Fruit fly (Drosophila melanogaster): Measurements from ENCODE around the gene TfIIA-S-2.

- TF ChIP-seq Gsc (GFP tag; IDR thresholded peaks at IDR 0.05) (no peak), Med (GFP tag) (no peak), Hr78 (GFP tag; optimal IDR thresholded peaks at IDR 0.05) (no peak), Optix (GFP tag; IDR thresholded peaks at IDR 0.05) (no peak), CG6791 (GFP tag; IDR thresholded peaks at IDR 0.05; ENCODE audit: partially characterized antibody) (no peak), CG12391 (tag; optimal IDR thresholded peaks at IDR 0.05) (no peak), Xbp1 (GFP tag; optimal IDR thresholded peaks at IDR 0.05) (no peak), fru (optimal IDR thresholded peaks at IDR 0.05) (no peak), usp (GFP tag; optimal IDR thresholded peaks at IDR 0.05) (no peak)
These were observed 1.8 kb downstream of the TfIIA-S-2 start for dm6 chrX:1009468-1010259.

Data from whole organism, embryonic.